Worm (Caenorhabditis elegans) whole organism, midembryonic: ENCODE results near the gene srg-3.

Experiments used
- flt-1 ChIP-seq: fragments of 200-800 bp; sonication (Bioruptor generic); IDR thresholded peaks from 2 replicates; pipeline ENCODE4 v1.3.6; 2022; ENCODE audit warnings: missing genetic modification characterization, missing compliant biosample characterization
- klf-2 ChIP-seq: fragments of 200-800 bp; sonication (Bioruptor generic); conservative IDR thresholded peaks from 2 replicates; pipeline ENCODE4 v1.3.6; 2022; ENCODE audit warnings: missing genetic modification reagents, missing genetic modification characterization, missing compliant biosample characterization
- med-1 ChIP-seq: sonication (generic microtip); optimal IDR thresholded peaks from 2 replicates; lab custom pipeline; 2017; ENCODE audit warnings: missing genetic modification characterization, mild to moderate bottlenecking, missing compliant biosample characterization, antibody characterized with exemption, missing genetic modification reagents; ENCODE audit not compliant: insufficient read depth
- ztf-23 ChIP-seq: fragments of 200-800 bp; sonication (Bioruptor generic); IDR thresholded peaks from 2 replicates; pipeline ENCODE4 v1.3.6; 2022; ENCODE audit warnings: missing genetic modification reagents, missing genetic modification characterization, missing compliant biosample characterization
- ztf-29 ChIP-seq: fragments of 200-800 bp; sonication (Bioruptor generic); IDR thresholded peaks from 2 replicates; pipeline ENCODE4 v1.3.6; 2022; ENCODE audit warnings: missing genetic modification reagents, missing genetic modification characterization, missing compliant biosample characterization

DNA sequence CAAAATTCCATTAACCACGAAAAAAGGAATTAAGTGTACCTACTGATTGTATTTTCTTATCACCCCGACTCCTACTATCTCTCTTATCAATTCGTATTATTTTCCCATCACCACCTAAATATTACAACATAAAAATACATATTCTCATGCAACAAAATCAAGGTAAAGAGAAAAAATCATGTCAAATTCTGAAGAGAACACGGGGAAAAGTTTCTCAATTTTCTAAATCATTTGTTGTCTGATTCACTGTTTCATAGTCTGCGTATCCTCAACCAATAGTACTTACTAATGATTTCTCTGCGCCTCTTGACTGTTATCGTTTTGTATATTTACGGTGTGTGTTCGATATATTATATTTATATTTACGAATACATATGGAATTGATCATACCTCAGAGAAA, 38.3 kb downstream of the srg-3 start:
- TF ChIP-seq flt-1 (GFP tag; lab: Robert Waterston, UW) (no peak), ztf-23 (no peak), klf-2 (GFP tag; lab: Robert Waterston, UW) (no peak), med-1 (no peak), ztf-29 (GFP tag; lab: Robert Waterston, UW) (no peak)
